Fruit fly (Drosophila melanogaster): ENCODE data around the gene Iru.

Iru gene

DNA sequence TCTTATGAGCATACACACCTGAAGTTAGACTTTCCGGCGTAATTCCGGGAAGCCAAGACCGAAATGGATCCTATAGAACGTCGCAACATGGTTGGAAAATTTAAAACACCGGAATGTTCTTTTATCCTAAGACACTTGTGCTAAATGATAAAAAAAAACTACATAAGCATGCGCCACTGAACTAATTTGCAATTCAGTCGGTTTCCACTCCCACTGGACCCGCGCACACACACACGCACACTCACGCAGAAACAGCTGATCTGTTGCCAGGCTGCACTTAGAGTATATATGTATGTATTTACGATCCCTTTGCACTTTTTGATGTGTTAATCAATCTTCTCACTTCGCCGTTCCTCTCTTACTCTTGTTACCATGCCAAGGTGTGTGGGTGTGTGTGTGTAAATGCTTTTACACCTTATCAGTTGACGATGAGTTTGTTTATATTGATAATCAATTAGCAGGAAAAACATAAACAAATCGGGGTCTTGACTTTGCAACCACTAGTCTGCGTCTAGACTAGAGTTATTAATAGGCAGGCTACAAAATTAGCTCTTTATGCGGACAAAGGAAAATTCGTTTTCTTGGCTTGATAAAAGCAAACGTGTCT lies 42.3 kb downstream of the Iru start, which contains the start of gene Mst85C:
TSS of gene Mst85C (plus strand) at position 180 of the 607 bp plus-strand sequence.
- TF ChIP-seq woc (GFP tag; optimal IDR thresholded peaks at IDR 0.05): peak; percentile 14
- no peak for TF ChIP-seq OdsH (GFP tag; optimal IDR thresholded peaks at IDR 0.05)
- TF ChIP-seq Dif (GFP tag; optimal IDR thresholded peaks at IDR 0.05; ENCODE audit: partially characterized antibody): no peak
- peak; percentile 6 for TF ChIP-seq Myc (optimal IDR thresholded peaks at IDR 0.05)
- no peak for TF ChIP-seq brk (GFP tag; optimal IDR thresholded peaks at IDR 0.05)
- TF ChIP-seq Mio (GFP tag; optimal IDR thresholded peaks at IDR 0.05): no peak

DNA sequence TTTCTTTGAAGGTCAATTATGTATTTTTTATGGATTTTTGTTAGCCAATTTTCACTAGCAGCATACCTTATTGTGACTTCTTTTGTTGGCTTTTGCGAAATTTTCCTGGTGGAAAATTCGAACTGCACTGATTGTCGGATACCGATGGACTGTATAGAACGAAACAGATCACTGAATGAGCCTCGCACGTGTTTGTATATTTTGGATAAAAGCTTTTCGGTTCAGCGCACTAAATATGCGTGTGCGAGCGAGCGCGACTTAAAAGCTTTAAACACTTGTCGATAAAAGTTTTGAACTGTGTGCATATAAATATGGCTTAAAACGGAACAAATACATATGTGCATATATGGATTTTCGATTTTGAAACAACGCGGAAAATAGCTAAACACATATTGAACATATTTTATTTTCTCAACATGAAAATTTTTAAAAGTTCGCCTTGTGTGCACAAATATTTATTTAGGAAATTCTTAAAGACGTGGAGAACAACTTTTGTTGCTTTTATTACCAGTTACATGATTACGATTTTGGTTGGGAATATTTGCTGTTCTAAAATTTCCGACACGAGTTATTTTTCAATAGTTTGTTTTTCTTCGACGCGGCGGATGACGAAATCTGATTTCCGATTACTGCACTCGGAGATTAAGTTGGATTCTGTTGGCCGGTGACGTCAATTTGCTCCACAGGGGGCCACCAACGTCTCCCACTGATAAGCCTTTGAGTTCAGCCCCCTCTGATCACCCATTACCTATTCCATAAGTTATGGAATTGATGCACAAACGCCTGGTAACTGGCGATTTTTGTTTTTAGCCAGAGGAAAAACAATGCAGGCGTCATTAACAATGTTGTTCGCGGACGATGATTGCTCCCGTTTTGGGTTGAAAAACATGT lies 43.1 kb downstream of the Iru start:
- TF ChIP-seq Sp1 (GFP tag; optimal IDR thresholded peaks at IDR 0.05) (no peak), brk (GFP tag; optimal IDR thresholded peaks at IDR 0.05) (peak; percentile 22), OdsH (GFP tag; optimal IDR thresholded peaks at IDR 0.05) (peak; percentile 33), woc (GFP tag; optimal IDR thresholded peaks at IDR 0.05) (peak; percentile 61), pan (optimal IDR thresholded peaks at IDR 0.05) (no peak), CG9705 (GFP tag; optimal IDR thresholded peaks at IDR 0.05) (no peak), h (GFP tag; optimal IDR thresholded peaks at IDR 0.05) (no peak), CG32264 (GFP tag; optimal IDR thresholded peaks at IDR 0.05) (no peak), rgr (GFP tag; optimal IDR thresholded peaks at IDR 0.05) (peak; percentile 5), sv (GFP tag; optimal IDR thresholded peaks at IDR 0.05) (no peak), fru (GFP tag; optimal IDR thresholded peaks at IDR 0.05) (no peak), foxo (GFP tag; optimal IDR thresholded peaks at IDR 0.05) (no peak)

- TF ChIP-seq Myc (optimal IDR thresholded peaks at IDR 0.05) (peak; percentile 69), dsf (GFP tag; optimal IDR thresholded peaks at IDR 0.05; ENCODE audit: borderline replicate concordance) (no peak), ey (GFP tag; optimal IDR thresholded peaks at IDR 0.05) (no peak)
These were observed 44.4 kb downstream of the Iru start, which contains the start of gene Nmdmc for dm6 chr3R:9050519-9051119. Gene Nmdmc, minus strand, starts transcription at chr3R:9050555.

- TF ChIP-seq brk (GFP tag; optimal IDR thresholded peaks at IDR 0.05): peak; percentile 14
- no peak for TF ChIP-seq lola (GFP tag; optimal IDR thresholded peaks at IDR 0.05)
- no peak for TF ChIP-seq tai (GFP tag; optimal IDR thresholded peaks at IDR 0.05)
- TF ChIP-seq br (GFP tag; optimal IDR thresholded peaks at IDR 0.05): no peak
- no peak for TF ChIP-seq jim (GFP tag; optimal IDR thresholded peaks at IDR 0.05)
- peak in 1 of 2 experiments; percentile 1 for TF ChIP-seq dl (GFP tag; optimal IDR thresholded peaks at IDR 0.05; ENCODE audit: insufficient read depth in 1 of 2, partially characterized antibody in 2 of 2)
- no peak for TF ChIP-seq GATAd (GFP tag; optimal IDR thresholded peaks at IDR 0.05)
- TF ChIP-seq Mio (GFP tag; optimal IDR thresholded peaks at IDR 0.05): no peak
- TF ChIP-seq usp (GFP tag; optimal IDR thresholded peaks at IDR 0.05): no peak
- TF ChIP-seq Hr83 (GFP tag; optimal IDR thresholded peaks at IDR 0.05; ENCODE audit: poor library complexity, severe bottlenecking): no peak
- TF ChIP-seq Sp1 (GFP tag; optimal IDR thresholded peaks at IDR 0.05): peak; percentile 38
- TF ChIP-seq Dif (GFP tag; optimal IDR thresholded peaks at IDR 0.05; ENCODE audit: partially characterized antibody): peak; percentile 62
- peak; percentile 42 for TF ChIP-seq rgr (GFP tag; optimal IDR thresholded peaks at IDR 0.05)
- TF ChIP-seq Hnf4 (GFP tag; optimal IDR thresholded peaks at IDR 0.05): peak; percentile 17
- TF ChIP-seq OdsH (GFP tag; optimal IDR thresholded peaks at IDR 0.05): no peak
- TF ChIP-seq Abd-B (GFP tag; optimal IDR thresholded peaks at IDR 0.05): no peak
These were observed 45.9 kb downstream of the Iru start, which contains the start of gene Kdm2 for dm6 chr3R:9051937-9052680. Gene Kdm2, plus strand, starts transcription at chr3R:9052495.

DNA sequence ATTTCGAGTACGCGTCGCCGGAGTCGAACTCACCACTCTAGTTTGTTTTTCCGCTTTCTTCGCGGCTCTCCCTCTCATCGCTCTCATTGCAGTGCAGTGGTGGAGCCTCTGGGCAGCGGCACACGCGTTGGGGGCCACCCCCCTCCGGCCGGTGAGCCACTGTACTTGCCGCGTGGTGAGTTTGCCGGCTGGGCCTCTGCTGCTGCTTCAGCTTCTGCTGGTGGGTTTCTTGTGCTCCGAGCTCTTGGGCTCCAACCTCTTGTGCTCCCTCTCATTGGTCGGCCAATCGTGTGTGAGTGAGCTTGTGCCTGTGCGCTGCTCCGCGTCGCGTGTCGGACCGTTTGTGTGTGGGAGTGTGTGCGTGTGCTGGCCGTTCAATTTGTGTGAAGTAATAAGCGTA lies 46.8 kb downstream of the Iru start:
- TF ChIP-seq CG32264 (GFP tag; optimal IDR thresholded peaks at IDR 0.05) (no peak), Mio (GFP tag; optimal IDR thresholded peaks at IDR 0.05) (no peak), Hr78 (GFP tag; optimal IDR thresholded peaks at IDR 0.05) (no peak), tai (GFP tag; optimal IDR thresholded peaks at IDR 0.05) (no peak), Dif (GFP tag; optimal IDR thresholded peaks at IDR 0.05; ENCODE audit: partially characterized antibody) (peak; percentile 95), lola (GFP tag; optimal IDR thresholded peaks at IDR 0.05) (no peak), Hr83 (GFP tag; optimal IDR thresholded peaks at IDR 0.05; ENCODE audit: poor library complexity, severe bottlenecking) (peak; percentile 85), Jra (GFP tag; optimal IDR thresholded peaks at IDR 0.05) (peak; percentile 82), br (GFP tag; optimal IDR thresholded peaks at IDR 0.05) (peak; percentile 75), Hnf4 (GFP tag; optimal IDR thresholded peaks at IDR 0.05) (peak; percentile 67), woc (GFP tag; optimal IDR thresholded peaks at IDR 0.05) (peak; percentile 71), jim (GFP tag; optimal IDR thresholded peaks at IDR 0.05) (peak; percentile 81), rgr (GFP tag; optimal IDR thresholded peaks at IDR 0.05) (peak; percentile 79), foxo (GFP tag; optimal IDR thresholded peaks at IDR 0.05) (peak; percentile 10 to 77), ey (GFP tag; optimal IDR thresholded peaks at IDR 0.05) (peak; percentile 70), sage (GFP tag; optimal IDR thresholded peaks at IDR 0.05) (no peak), OdsH (GFP tag; optimal IDR thresholded peaks at IDR 0.05) (peak; percentile 65), Sp1 (GFP tag; optimal IDR thresholded peaks at IDR 0.05) (peak; percentile 72), sv (GFP tag; optimal IDR thresholded peaks at IDR 0.05) (peak; percentile 37), usp (GFP tag; optimal IDR thresholded peaks at IDR 0.05) (no peak), Myc (optimal IDR thresholded peaks at IDR 0.05) (peak; percentile 59), dl (GFP tag; optimal IDR thresholded peaks at IDR 0.05; ENCODE audit: insufficient read depth in 1 of 2, partially characterized antibody in 2 of 2) (peak; percentile 53 to 90), GATAd (GFP tag; optimal IDR thresholded peaks at IDR 0.05) (no peak), h (GFP tag; optimal IDR thresholded peaks at IDR 0.05) (peak; percentile 96), psq (GFP tag; optimal IDR thresholded peaks at IDR 0.05) (peak; percentile 69), HLH106 (tag; optimal IDR thresholded peaks at IDR 0.05) (peak; percentile 56), fru (GFP tag; optimal IDR thresholded peaks at IDR 0.05) (peak; percentile 87)

Measured in whole organism, wandering third instar larva.